Worm (Caenorhabditis elegans): ENCODE measurements around the gene F32D8.8.

The F32D8.8 gene

DNA sequence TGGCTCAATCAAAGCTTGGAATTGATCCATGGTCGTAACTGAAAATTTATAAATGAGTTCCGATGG, 5.6 kb downstream of the F32D8.8 start, which contains the start of gene sec-61.G:
sec-61.G (minus strand) TSS at position 38 of the 66 bp plus-strand sequence.
- TF ChIP-seq F13C5.2 (tag; optimal IDR thresholded peaks at IDR 0.05) = no peak
- TF ChIP-seq tbx-37 (GFP tag; conservative IDR thresholded peaks at IDR 0.05) = no peak
- TF ChIP-seq ceh-13 (GFP tag; optimal IDR thresholded peaks at IDR 0.05) = no peak
- no peak for TF ChIP-seq aly-1 (tag; optimal IDR thresholded peaks at IDR 0.05)
- no peak for TF ChIP-seq pes-1 (GFP tag; IDR thresholded peaks at IDR 0.05)
- no peak for TF ChIP-seq B0310.2 (tag; optimal IDR thresholded peaks at IDR 0.05)
- no peak for TF ChIP-seq ama-1 (optimal IDR thresholded peaks at IDR 0.05)
- TF ChIP-seq ceh-36 (tag; optimal IDR thresholded peaks at IDR 0.05) = no peak

DNA sequence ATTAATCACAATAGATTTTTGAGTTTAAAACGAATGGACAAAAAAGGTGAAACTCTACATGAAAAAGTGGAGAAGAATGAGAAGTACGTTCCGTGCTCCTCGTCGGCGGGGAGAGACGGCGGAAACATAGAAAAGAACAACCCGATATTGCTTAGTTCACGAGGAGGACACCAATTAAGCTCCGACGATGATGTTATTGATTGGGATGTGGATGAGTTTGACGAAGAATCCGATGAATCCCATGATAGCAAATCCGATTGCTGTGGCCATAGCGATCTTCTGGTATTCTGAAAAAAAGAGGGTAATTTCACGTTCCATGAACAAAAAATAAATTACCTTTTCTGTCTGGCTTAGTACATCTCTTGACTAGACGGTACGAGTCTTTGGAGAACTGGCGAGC, 5.9 kb downstream of the F32D8.8 start:
- TF ChIP-seq sea-1 (GFP tag; conservative IDR thresholded peaks at IDR 0.05) (no peak), tra-4 (tag; optimal IDR thresholded peaks at IDR 0.05) (no peak), hmbx-1 (tag; optimal IDR thresholded peaks at IDR 0.05) (no peak), ets-7 (tag; optimal IDR thresholded peaks at IDR 0.05) (no peak), scrt-1 (GFP tag; IDR thresholded peaks at IDR 0.05) (no peak), B0310.2 (tag; optimal IDR thresholded peaks at IDR 0.05) (no peak), aly-1 (tag; optimal IDR thresholded peaks at IDR 0.05) (no peak), ceh-36 (tag; optimal IDR thresholded peaks at IDR 0.05) (no peak)

DNA sequence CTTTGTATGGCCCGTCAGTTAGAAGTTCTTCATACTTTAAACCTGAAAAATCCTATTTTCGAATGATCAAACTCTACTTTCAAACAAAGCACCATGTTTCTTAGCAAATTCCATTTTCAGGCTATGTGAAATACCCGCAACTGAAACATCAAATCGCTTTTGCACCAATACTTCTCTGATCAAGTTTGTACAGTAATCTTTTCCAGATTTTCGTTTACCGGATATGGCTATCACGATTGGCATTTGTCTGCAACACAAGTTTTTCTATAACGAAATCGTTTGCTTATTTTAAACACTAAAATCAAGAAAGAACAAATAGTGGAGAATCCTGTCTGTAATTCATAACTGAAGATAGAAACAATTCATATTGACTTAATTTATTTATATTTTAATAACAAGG, 6.3 kb downstream of the F32D8.8 start, which contains the start of gene F32D8.13:
F32D8.13 (minus strand) TSS at position 249 of the 400 bp plus-strand sequence.
- TF ChIP-seq ama-1 (optimal IDR thresholded peaks at IDR 0.05) (no peak), ets-7 (tag; optimal IDR thresholded peaks at IDR 0.05) (no peak), hnd-1 (tag; optimal IDR thresholded peaks at IDR 0.05) (no peak), tbx-11 (GFP tag; IDR thresholded peaks at IDR 0.05) (no peak), sea-1 (GFP tag; conservative IDR thresholded peaks at IDR 0.05) (no peak), hmbx-1 (tag; optimal IDR thresholded peaks at IDR 0.05) (no peak), flt-1 (GFP tag; IDR thresholded peaks at IDR 0.05) (no peak), tbx-37 (GFP tag; conservative IDR thresholded peaks at IDR 0.05) (no peak), hmg-4 (GFP tag; optimal IDR thresholded peaks at IDR 0.05) (no peak), scrt-1 (GFP tag; IDR thresholded peaks at IDR 0.05) (no peak), pes-1 (GFP tag; IDR thresholded peaks at IDR 0.05) (no peak), tra-4 (tag; optimal IDR thresholded peaks at IDR 0.05) (no peak), ceh-36 (tag; optimal IDR thresholded peaks at IDR 0.05) (no peak)

DNA sequence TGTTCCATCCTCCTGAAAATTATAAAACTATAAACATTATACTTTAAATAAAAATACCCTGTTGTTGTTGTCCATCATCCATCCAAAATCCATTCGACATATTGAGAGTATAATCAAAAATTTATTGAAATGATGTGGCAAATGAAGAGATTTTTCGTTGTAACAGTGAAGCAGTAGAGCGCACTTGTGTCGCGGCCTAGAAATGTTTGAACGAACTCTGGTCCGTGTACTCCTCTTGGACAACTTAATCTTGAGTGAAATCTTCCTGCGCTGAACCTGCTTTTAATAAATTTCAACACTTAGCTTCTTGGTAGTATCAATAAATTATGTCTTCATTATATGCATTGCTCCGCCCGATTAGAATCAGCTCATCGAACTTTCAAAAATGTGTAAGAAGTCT, 8.0 kb downstream of the F32D8.8 start, which contains the start of the genes F32D8.14 and F32D8.5:
F32D8.14 (minus strand) TSS at position 188 of the 400 bp plus-strand sequence.
F32D8.5 (plus strand) TSS at position 200 of the 400 bp plus-strand sequence.
- TF ChIP-seq hnd-1 (tag; optimal IDR thresholded peaks at IDR 0.05) (no peak), ceh-13 (GFP tag; optimal IDR thresholded peaks at IDR 0.05) (no peak), aly-1 (tag; optimal IDR thresholded peaks at IDR 0.05) (no peak), ceh-36 (tag; optimal IDR thresholded peaks at IDR 0.05) (no peak), hmbx-1 (tag; optimal IDR thresholded peaks at IDR 0.05) (no peak), tbx-37 (GFP tag; conservative IDR thresholded peaks at IDR 0.05) (peak; percentile 69), flt-1 (GFP tag; IDR thresholded peaks at IDR 0.05) (no peak; the same call in 1 of the 2 replicates), pes-1 (GFP tag; IDR thresholded peaks at IDR 0.05) (peak; percentile 28; the same call in 1 of the 2 replicates), hmg-4 (GFP tag; optimal IDR thresholded peaks at IDR 0.05) (no peak), F13C5.2 (tag; optimal IDR thresholded peaks at IDR 0.05) (peak; percentile 19), ama-1 (optimal IDR thresholded peaks at IDR 0.05) (no peak), tbx-11 (GFP tag; IDR thresholded peaks at IDR 0.05) (no peak), tra-4 (tag; optimal IDR thresholded peaks at IDR 0.05) (no peak)

DNA sequence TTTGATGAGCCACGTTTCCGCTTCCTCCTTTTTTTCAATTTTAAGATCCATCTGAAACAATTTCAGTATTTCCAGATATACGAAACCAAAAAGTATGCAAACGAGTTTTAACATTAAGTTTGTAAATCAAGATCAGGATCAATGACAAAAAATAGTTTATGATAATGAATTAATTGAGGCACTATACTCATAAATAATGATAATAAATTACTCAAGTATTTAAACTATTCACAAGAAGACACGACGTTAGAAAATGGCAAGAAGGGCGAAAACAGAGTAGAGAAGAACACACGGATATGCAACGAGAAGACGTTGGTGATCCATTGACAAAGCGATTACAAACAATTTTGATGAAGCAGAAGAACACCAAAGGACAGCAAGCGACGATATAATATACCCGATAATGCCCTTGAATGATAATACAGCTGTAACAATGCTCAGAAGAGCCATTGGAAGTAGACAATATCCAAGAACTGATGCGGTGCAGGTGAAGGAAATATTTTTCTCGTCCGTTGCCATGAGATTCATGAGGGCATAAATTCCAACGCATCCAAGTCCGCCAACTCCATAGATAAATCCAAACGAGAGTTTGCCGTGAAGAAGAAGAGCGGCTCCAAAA, 9.0 kb downstream of the F32D8.8 start, which contains the start of gene F32D8.4:
F32D8.4 (minus strand) TSS at position 51 of the 619 bp plus-strand sequence.
- TF ChIP-seq tra-4 (tag; optimal IDR thresholded peaks at IDR 0.05) (no peak), ceh-36 (tag; optimal IDR thresholded peaks at IDR 0.05) (no peak), ets-7 (tag; optimal IDR thresholded peaks at IDR 0.05) (no peak), F13C5.2 (tag; optimal IDR thresholded peaks at IDR 0.05) (no peak), ceh-13 (GFP tag; optimal IDR thresholded peaks at IDR 0.05) (no peak), tbx-37 (GFP tag; conservative IDR thresholded peaks at IDR 0.05) (no peak), hnd-1 (tag; optimal IDR thresholded peaks at IDR 0.05) (no peak), sea-1 (GFP tag; conservative IDR thresholded peaks at IDR 0.05) (no peak), tbx-11 (GFP tag; IDR thresholded peaks at IDR 0.05) (no peak), aly-1 (tag; optimal IDR thresholded peaks at IDR 0.05) (no peak), flt-1 (GFP tag; IDR thresholded peaks at IDR 0.05) (no peak), pes-1 (GFP tag; IDR thresholded peaks at IDR 0.05) (no peak), ama-1 (optimal IDR thresholded peaks at IDR 0.05) (no peak)

DNA sequence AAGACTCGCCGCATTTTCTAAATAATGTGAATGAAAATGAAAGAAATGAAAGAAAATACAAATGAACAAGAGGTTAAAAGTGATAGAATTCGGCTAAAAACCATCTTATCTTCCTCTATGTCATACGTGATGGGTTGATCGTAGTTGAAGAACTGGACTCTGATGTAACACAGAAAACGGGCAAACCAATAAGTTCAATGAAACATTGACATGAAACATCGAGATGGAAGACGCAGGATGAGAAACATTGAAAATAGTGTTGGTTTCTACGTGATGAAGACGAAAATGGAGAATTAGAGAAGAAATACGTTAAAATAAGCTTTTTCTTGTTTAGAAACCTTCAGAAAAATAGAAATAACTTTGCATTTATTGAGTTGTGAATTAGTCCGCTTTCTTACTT, 11.6 kb downstream of the F32D8.8 start, which contains the start of gene F32D8.12:
F32D8.12 (minus strand) TSS at position 48 of the 400 bp plus-strand sequence.
- TF ChIP-seq tra-4 (tag; optimal IDR thresholded peaks at IDR 0.05) = no peak
- TF ChIP-seq sea-1 (GFP tag; conservative IDR thresholded peaks at IDR 0.05) = no peak
- TF ChIP-seq ceh-36 (tag; optimal IDR thresholded peaks at IDR 0.05) = no peak
- no peak for TF ChIP-seq flt-1 (GFP tag; IDR thresholded peaks at IDR 0.05)
- TF ChIP-seq hmbx-1 (tag; optimal IDR thresholded peaks at IDR 0.05) = no peak
- no peak for TF ChIP-seq scrt-1 (GFP tag; IDR thresholded peaks at IDR 0.05)
- no peak for TF ChIP-seq hnd-1 (tag; optimal IDR thresholded peaks at IDR 0.05)
- no peak for TF ChIP-seq B0310.2 (tag; optimal IDR thresholded peaks at IDR 0.05)
- no peak for TF ChIP-seq pes-1 (GFP tag; IDR thresholded peaks at IDR 0.05)
- no peak for TF ChIP-seq aly-1 (tag; optimal IDR thresholded peaks at IDR 0.05)
- no peak for TF ChIP-seq tbx-11 (GFP tag; IDR thresholded peaks at IDR 0.05)
- TF ChIP-seq ceh-13 (GFP tag; optimal IDR thresholded peaks at IDR 0.05) = no peak
- no peak for TF ChIP-seq tbx-37 (GFP tag; conservative IDR thresholded peaks at IDR 0.05)
- no peak for TF ChIP-seq hmg-4 (GFP tag; optimal IDR thresholded peaks at IDR 0.05)

DNA sequence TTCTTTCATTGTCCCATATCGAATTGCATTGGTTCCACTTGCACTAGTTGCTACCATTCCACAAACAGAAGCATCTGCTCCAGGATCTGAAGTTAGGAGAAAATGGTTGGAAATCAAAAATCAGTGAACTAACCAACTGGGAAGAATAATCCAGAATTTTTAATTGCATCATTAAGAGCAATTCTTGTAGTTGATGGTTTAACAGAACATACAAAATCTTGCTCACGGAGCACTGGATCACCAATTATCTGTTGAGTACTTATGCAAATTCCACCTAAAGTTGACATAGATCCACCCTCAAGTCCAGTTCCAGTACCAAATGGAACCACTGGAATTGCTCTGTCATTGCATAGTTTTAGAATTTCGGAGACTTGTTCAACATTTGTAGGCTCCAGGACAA, 12.8 kb downstream of the F32D8.8 start:
- no peak for TF ChIP-seq ceh-13 (GFP tag; optimal IDR thresholded peaks at IDR 0.05)
- TF ChIP-seq aly-1 (tag; optimal IDR thresholded peaks at IDR 0.05) = no peak
- no peak for TF ChIP-seq pes-1 (GFP tag; IDR thresholded peaks at IDR 0.05)
- no peak for TF ChIP-seq ceh-36 (tag; optimal IDR thresholded peaks at IDR 0.05)
- TF ChIP-seq B0310.2 (tag; optimal IDR thresholded peaks at IDR 0.05) = no peak
- no peak for TF ChIP-seq flt-1 (GFP tag; IDR thresholded peaks at IDR 0.05)
- TF ChIP-seq hmg-4 (GFP tag; optimal IDR thresholded peaks at IDR 0.05) = no peak
- TF ChIP-seq tbx-37 (GFP tag; conservative IDR thresholded peaks at IDR 0.05) = no peak
- no peak for TF ChIP-seq sea-1 (GFP tag; conservative IDR thresholded peaks at IDR 0.05)
- TF ChIP-seq tbx-11 (GFP tag; IDR thresholded peaks at IDR 0.05) = no peak
- no peak for TF ChIP-seq hmbx-1 (tag; optimal IDR thresholded peaks at IDR 0.05)
- no peak for TF ChIP-seq ets-7 (tag; optimal IDR thresholded peaks at IDR 0.05)
- TF ChIP-seq hnd-1 (tag; optimal IDR thresholded peaks at IDR 0.05) = no peak
- TF ChIP-seq tra-4 (tag; optimal IDR thresholded peaks at IDR 0.05) = no peak
- no peak for TF ChIP-seq F13C5.2 (tag; optimal IDR thresholded peaks at IDR 0.05)
- TF ChIP-seq ama-1 (optimal IDR thresholded peaks at IDR 0.05) = no peak
- no peak for TF ChIP-seq scrt-1 (GFP tag; IDR thresholded peaks at IDR 0.05)
